Fruit fly (Drosophila melanogaster) whole organism, larva: ENCODE measurements around the gene CG11454.

Experiments used
- noc ChIP-seq: fragments of 200-800 bp; sonication (Bioruptor generic); optimal IDR thresholded peaks from 3 replicates; lab custom pipeline; 2019; ENCODE audit warnings: missing biosample characterization, mild to moderate bottlenecking, missing genetic modification characterization, moderate library complexity

Gene CG11454

dm6 chr2L:168270-168901 lies 25.3 kb downstream of the CG11454 start:
- TF ChIP-seq noc, result no peak

dm6 chr2L:170383-170782 lies 27.3 kb downstream of the CG11454 start:
- TF ChIP-seq noc, result peak; percentile 27

dm6 chr2L:171499-172250 lies 28.6 kb downstream of the CG11454 start:
- TF ChIP-seq noc, result no peak

dm6 chr2L:175727-176126 lies 32.6 kb downstream of the CG11454 start:
- TF ChIP-seq noc, result no peak

dm6 chr2L:179119-179518 lies 36.0 kb downstream of the CG11454 start:
- TF ChIP-seq noc, result no peak

- no peak for TF ChIP-seq noc
Measured at dm6 chr2L:181020-181419, 37.9 kb downstream of the CG11454 start.

dm6 chr2L:182360-183144 lies 39.4 kb downstream of the CG11454 start:
- TF ChIP-seq noc, result no peak
